Worm (Caenorhabditis elegans) whole organism, L3 larva: ENCODE measurements around the gene F01G12.18.

Experiments
- ama-1 ChIP-seq: fragments of 150-350 bp; optimal IDR thresholded peaks from 2 replicates; lab custom pipeline; 2018
- ceh-16 ChIP-seq: sonication (generic microtip); optimal IDR thresholded peaks from 2 replicates; lab custom pipeline; 2017; ENCODE audit warnings: missing biosample characterization, missing genetic modification characterization
- ceh-28 ChIP-seq: fragments of 150-350 bp; optimal IDR thresholded peaks from 2 replicates; lab custom pipeline; 2014; ENCODE audit warnings: missing biosample characterization, missing genetic modification reagents, missing genetic modification characterization
- ceh-82 ChIP-seq: fragments of 150-350 bp; optimal IDR thresholded peaks from 2 replicates; lab custom pipeline; 2014; ENCODE audit warnings: missing biosample characterization, missing genetic modification characterization
- ceh-9 ChIP-seq: sonication (generic microtip); optimal IDR thresholded peaks from 2 replicates; lab custom pipeline; 2018; ENCODE audit warnings: missing biosample characterization, missing genetic modification characterization
- daf-12 ChIP-seq: fragments of 150-350 bp; optimal IDR thresholded peaks from 2 replicates; lab custom pipeline; 2014; ENCODE audit warnings: missing biosample characterization, missing genetic modification reagents, missing genetic modification characterization
- egl-27 ChIP-seq: sonication (generic microtip); optimal IDR thresholded peaks from 4 replicates; lab custom pipeline; 2017; ENCODE audit warnings: missing biosample characterization, missing genetic modification reagents, missing genetic modification characterization
- egl-5 ChIP-seq: fragments of 150-350 bp; optimal IDR thresholded peaks from 2 replicates; lab custom pipeline; 2017; ENCODE audit warnings: missing biosample characterization, missing genetic modification reagents, missing genetic modification characterization, inconsistent platforms
- elt-1 ChIP-seq: fragments of 150-350 bp; optimal IDR thresholded peaks from 2 replicates; lab custom pipeline; 2014; ENCODE audit warnings: missing biosample characterization, missing genetic modification characterization
- elt-3 ChIP-seq, 3 experiments: fragments of 150-350 bp in 1 of 3; sonication (generic microtip) in 2 of 3; optimal IDR thresholded peaks; 2 replicates in 2 of 3; 4 replicates in 1 of 3; lab custom pipeline; 2014 to 2017; ENCODE audit warnings: missing biosample characterization in 3 of 3, missing genetic modification characterization in 3 of 3
- eor-1 ChIP-seq, 2 experiments: fragments of 150-350 bp; optimal IDR thresholded peaks; 2 replicates each; lab custom pipeline; 2014 to 2018; ENCODE audit warnings: missing biosample characterization in 2 of 2, missing genetic modification characterization in 2 of 2
- fkh-2 ChIP-seq: fragments of 150-350 bp; optimal IDR thresholded peaks from 2 replicates; lab custom pipeline; 2014; ENCODE audit warnings: missing biosample characterization, missing genetic modification reagents, missing genetic modification characterization
- fos-1 ChIP-seq: fragments of 150-350 bp; optimal IDR thresholded peaks from 2 replicates; lab custom pipeline; 2014; ENCODE audit warnings: missing biosample characterization, missing genetic modification characterization
- jun-1 ChIP-seq: fragments of 150-350 bp; optimal IDR thresholded peaks from 2 replicates; lab custom pipeline; 2014; ENCODE audit warnings: missing biosample characterization, missing genetic modification reagents, missing genetic modification characterization
- lin-15B ChIP-seq: fragments of 150-350 bp; optimal IDR thresholded peaks from 2 replicates; lab custom pipeline; 2014; ENCODE audit warnings: missing biosample characterization, missing genetic modification characterization
- lin-39 ChIP-seq: fragments of 150-350 bp; optimal IDR thresholded peaks from 2 replicates; lab custom pipeline; 2018; ENCODE audit warnings: missing biosample characterization, missing genetic modification reagents, missing genetic modification characterization
- mdl-1 ChIP-seq: fragments of 150-350 bp; optimal IDR thresholded peaks from 2 replicates; lab custom pipeline; 2014; ENCODE audit warnings: missing biosample characterization, missing genetic modification characterization
- mml-1 ChIP-seq: fragments of 150-350 bp; sonication (generic microtip); optimal IDR thresholded peaks from 3 replicates; lab custom pipeline; 2014; ENCODE audit warnings: missing biosample characterization, missing genetic modification characterization
- nfya-1 ChIP-seq: sonication (generic microtip); optimal IDR thresholded peaks from 2 replicates; lab custom pipeline; 2017; ENCODE audit warnings: missing genetic modification characterization, mild to moderate bottlenecking, missing compliant biosample characterization, antibody characterized with exemption, moderate library complexity; ENCODE audit not compliant: insufficient read depth
- nhr-11 ChIP-seq: fragments of 150-350 bp; optimal IDR thresholded peaks from 2 replicates; lab custom pipeline; 2014; ENCODE audit warnings: missing biosample characterization, missing genetic modification characterization
- nhr-12 ChIP-seq: fragments of 150-350 bp; optimal IDR thresholded peaks from 2 replicates; lab custom pipeline; 2014; ENCODE audit warnings: missing biosample characterization, missing genetic modification characterization
- nhr-237 ChIP-seq: fragments of 150-350 bp; optimal IDR thresholded peaks from 2 replicates; lab custom pipeline; 2014; ENCODE audit warnings: missing biosample characterization, missing genetic modification characterization
- nhr-25 ChIP-seq: sonication (generic microtip); optimal IDR thresholded peaks from 2 replicates; lab custom pipeline; 2017; ENCODE audit warnings: missing biosample characterization, missing genetic modification characterization
- nhr-28 ChIP-seq: fragments of 150-350 bp; optimal IDR thresholded peaks from 2 replicates; lab custom pipeline; 2014; ENCODE audit warnings: missing biosample characterization, missing genetic modification characterization
- nhr-67 ChIP-seq: fragments of 150-350 bp; optimal IDR thresholded peaks from 2 replicates; lab custom pipeline; 2014; ENCODE audit warnings: missing biosample characterization, missing genetic modification characterization
- nhr-76 ChIP-seq: fragments of 150-350 bp; sonication (generic microtip); optimal IDR thresholded peaks from 5 replicates; lab custom pipeline; 2014; ENCODE audit warnings: missing biosample characterization, missing genetic modification characterization
- nhr-77 ChIP-seq: fragments of 150-350 bp; optimal IDR thresholded peaks from 2 replicates; lab custom pipeline; 2014; ENCODE audit warnings: missing biosample characterization, missing genetic modification characterization
- pha-4 ChIP-seq: fragments of 150-350 bp; optimal IDR thresholded peaks from 2 replicates; lab custom pipeline; 2014; ENCODE audit warnings: missing biosample characterization, missing genetic modification reagents, missing genetic modification characterization
- pqm-1 ChIP-seq: fragments of 150-350 bp; optimal IDR thresholded peaks from 2 replicates; lab custom pipeline; 2017; ENCODE audit warnings: missing biosample characterization, missing genetic modification characterization, inconsistent platforms
- skn-1 ChIP-seq: fragments of 150-350 bp; optimal IDR thresholded peaks from 2 replicates; lab custom pipeline; 2014; ENCODE audit warnings: missing biosample characterization, missing genetic modification characterization
- unc-39 ChIP-seq: sonication (generic microtip); optimal IDR thresholded peaks from 4 replicates; lab custom pipeline; 2017; ENCODE audit warnings: missing biosample characterization, missing genetic modification characterization
- unc-62 ChIP-seq: fragments of 150-350 bp; sonication (generic microtip); optimal IDR thresholded peaks from 4 replicates; lab custom pipeline; 2014; ENCODE audit warnings: missing biosample characterization, missing genetic modification reagents, missing genetic modification characterization
- ztf-11 ChIP-seq: fragments of 150-350 bp; optimal IDR thresholded peaks from 2 replicates; lab custom pipeline; 2014; ENCODE audit warnings: missing biosample characterization, missing genetic modification characterization
- ztf-4 ChIP-seq: fragments of 150-350 bp; optimal IDR thresholded peaks from 2 replicates; lab custom pipeline; 2014; ENCODE audit warnings: missing biosample characterization, missing genetic modification characterization

The F01G12.18 gene

ce11 chrX:16389973-16390372 is 8.3 kb downstream of the F01G12.18 start:
- no peak for TF ChIP-seq fos-1 (tag; lab: Kevin White, UChicago)
- TF ChIP-seq pha-4 (tag; lab: Kevin White, UChicago) = no peak
- TF ChIP-seq mml-1 (tag; lab: Kevin White, UChicago) = no peak
- TF ChIP-seq fkh-2 = no peak
- TF ChIP-seq nhr-12 = no peak
- no peak for TF ChIP-seq ceh-9 (tag; lab: Kevin White, UChicago)
- TF ChIP-seq lin-15B (tag; lab: Kevin White, UChicago) = no peak
- no peak for TF ChIP-seq nfya-1 (tag; lab: Kevin White, UChicago)
- no peak for TF ChIP-seq nhr-77 (tag; lab: Kevin White, UChicago)
- TF ChIP-seq mdl-1 = no peak
- no peak for TF ChIP-seq ceh-82 (tag; lab: Kevin White, UChicago)
- TF ChIP-seq pqm-1 (tag; lab: Kevin White, UChicago) = no peak
- TF ChIP-seq, all 47 proteins: peak for 0

ce11 chrX:16389273-16389672 is 9.0 kb downstream of the F01G12.18 start, which contains the start of gene let-2:
Gene let-2 (minus strand): TSS chrX:16389340.
- TF ChIP-seq ama-1 (lab: Kevin White, UChicago) = no peak
- TF ChIP-seq ztf-11 (tag; lab: Kevin White, UChicago) = no peak
- no peak for TF ChIP-seq ztf-4 (tag; lab: Kevin White, UChicago)
- TF ChIP-seq jun-1 (tag; lab: Kevin White, UChicago) = no peak
- no peak for TF ChIP-seq elt-1 (tag; lab: Kevin White, UChicago)
- no peak for TF ChIP-seq nhr-25 (tag; lab: Kevin White, UChicago)
- TF ChIP-seq elt-3 (tag; optimal IDR thresholded peaks at IDR 0.05; lab: Kevin White, UChicago) = no peak
- no peak for TF ChIP-seq daf-12 (tag; lab: Kevin White, UChicago)
- no peak for TF ChIP-seq ceh-28 (tag; lab: Kevin White, UChicago)
- no peak for TF ChIP-seq skn-1
- TF ChIP-seq ceh-16 = no peak
- TF ChIP-seq nhr-67 (tag; lab: Kevin White, UChicago) = no peak
- no peak for TF ChIP-seq eor-1 (tag; optimal IDR thresholded peaks at IDR 0.05; lab: Kevin White, UChicago)
- no peak for TF ChIP-seq nhr-12
- no peak for TF ChIP-seq egl-27 (tag; lab: Kevin White, UChicago)
- TF ChIP-seq nhr-76 = no peak

- TF ChIP-seq egl-5 (tag; lab: Kevin White, UChicago) = no peak
- no peak for TF ChIP-seq nhr-28 (tag; lab: Kevin White, UChicago)
- no peak for TF ChIP-seq nhr-11 (tag; lab: Kevin White, UChicago)
- no peak for TF ChIP-seq nhr-12
- no peak for TF ChIP-seq pha-4 (tag; lab: Kevin White, UChicago)
Measured at ce11 chrX:16388362-16388761, 9.9 kb downstream of the F01G12.18 start.

- TF ChIP-seq unc-39 (no peak), unc-62 (GFP tag; lab: Kevin White, UChicago) (no peak)
Measured at ce11 chrX:16387690-16388361, 10.4 kb downstream of the F01G12.18 start.

ce11 chrX:16387206-16387605 is 11.1 kb downstream of the F01G12.18 start:
- TF ChIP-seq nhr-12 = no peak
- TF ChIP-seq fos-1 (tag; lab: Kevin White, UChicago) = no peak
- TF ChIP-seq fkh-2 = no peak

- TF ChIP-seq lin-39 (no peak), eor-1 (tag; optimal IDR thresholded peaks at IDR 0.05; lab: Kevin White, UChicago) (no peak), nhr-237 (tag; lab: Kevin White, UChicago) (no peak), elt-1 (tag; lab: Kevin White, UChicago) (no peak), nhr-77 (tag; lab: Kevin White, UChicago) (no peak), nhr-11 (tag; lab: Kevin White, UChicago) (no peak), ama-1 (lab: Kevin White, UChicago) (no peak), elt-3 (tag; optimal IDR thresholded peaks at IDR 0.05; lab: Kevin White, UChicago) (no peak)
- TF ChIP-seq, all 47 proteins: peak for 0
Measured at ce11 chrX:16384010-16384409, 14.3 kb downstream of the F01G12.18 start.
